Worm (Caenorhabditis elegans): ENCODE data around the gene ilys-5.

ce11 chrX:6514466-6514865 is 22.2 kb downstream of the ilys-5 start:
- no peak for TF ChIP-seq W03F9.2 (tag; optimal IDR thresholded peaks at IDR 0.05)
- no peak for TF ChIP-seq dao-5 (tag; optimal IDR thresholded peaks at IDR 0.05)
- TF ChIP-seq him-1 (tag; optimal IDR thresholded peaks at IDR 0.05) = no peak

Measured in whole organism, L4/young adult.